Fruit fly (Drosophila melanogaster): ENCODE measurements around the gene CG34334.

DNA sequence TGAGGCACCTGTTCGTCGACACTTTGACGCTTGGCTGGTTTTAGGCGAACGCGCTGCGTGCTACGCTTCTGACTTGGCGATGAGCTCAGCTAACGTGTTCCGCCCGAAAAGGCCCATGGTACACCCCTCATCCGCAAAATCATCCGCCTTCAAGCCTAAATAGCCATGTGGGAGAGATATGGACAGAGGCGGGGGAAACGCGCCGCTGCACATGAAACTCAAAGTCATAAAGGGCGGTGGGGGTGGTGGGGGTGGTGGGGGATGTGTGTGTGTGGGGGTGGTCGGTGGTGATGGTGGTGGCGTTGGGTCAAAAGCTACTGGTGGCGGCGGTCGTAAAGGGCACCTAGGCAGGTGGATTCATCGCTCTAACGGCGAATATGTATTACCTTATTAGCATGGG is 21.3 kb upstream of the CG34334 start:
- TF ChIP-seq CG13204 (GFP tag; optimal IDR thresholded peaks at IDR 0.05) (no peak), Pif1B (GFP tag; optimal IDR thresholded peaks at IDR 0.05) (no peak), EcR (GFP tag; optimal IDR thresholded peaks at IDR 0.05) (no peak), Pif1A (GFP tag; optimal IDR thresholded peaks at IDR 0.05) (no peak), CG8301 (tag; optimal IDR thresholded peaks at IDR 0.05) (no peak), CG9948 (tag; optimal IDR thresholded peaks at IDR 0.05) (no peak), CG14655 (GFP tag; optimal IDR thresholded peaks at IDR 0.05) (no peak), D1 (tag; optimal IDR thresholded peaks at IDR 0.05) (no peak), gl (tag; optimal IDR thresholded peaks at IDR 0.05) (no peak), CG4496 (GFP tag; IDR thresholded peaks at IDR 0.05) (no peak), Ets98B (GFP tag; IDR thresholded peaks at IDR 0.05) (no peak), CG34367 (tag; optimal IDR thresholded peaks at IDR 0.05) (no peak), CG10348 (GFP tag; IDR thresholded peaks at IDR 0.05) (no peak)

All from whole organism, pupa.